Worm (Caenorhabditis elegans) whole organism, L1 larva: ENCODE results near the gene bath-7.

Experiments
- C04F5.9 ChIP-seq: sonication (generic microtip); optimal IDR thresholded peaks from 2 replicates; lab custom pipeline; 2016; ENCODE audit warnings: missing genetic modification characterization, missing compliant biosample characterization
- C16A3.4 ChIP-seq: fragments of 150-350 bp; optimal IDR thresholded peaks from 2 replicates; lab custom pipeline; 2014; ENCODE audit warnings: missing biosample characterization, missing genetic modification characterization
- aha-1 ChIP-seq: fragments of 150-350 bp; optimal IDR thresholded peaks from 2 replicates; lab custom pipeline; 2014; ENCODE audit warnings: missing biosample characterization, missing genetic modification characterization
- blmp-1 ChIP-seq: fragments of 150-350 bp; optimal IDR thresholded peaks from 2 replicates; lab custom pipeline; 2014; ENCODE audit warnings: missing biosample characterization, missing genetic modification characterization
- ceh-82 ChIP-seq, 3 experiments: fragments of 150-350 bp in 1 of 3; sonication (generic microtip) in 2 of 3; optimal IDR thresholded peaks; 2 replicates each; lab custom pipeline; 2014 to 2017; ENCODE audit warnings: missing biosample characterization in 3 of 3, missing genetic modification characterization in 3 of 3
- ceh-88 ChIP-seq: fragments of 200-800 bp; sonication (Bioruptor generic); IDR thresholded peaks from 2 replicates; pipeline ENCODE4 v1.3.6; 2022; ENCODE audit warnings: missing genetic modification characterization, missing compliant biosample characterization
- dpl-1 ChIP-seq, 3 experiments: fragments of 150-350 bp in 2 of 3; sonication (generic microtip) in 1 of 3; optimal IDR thresholded peaks; 2 replicates each; lab custom pipeline; 2014 to 2017; ENCODE audit warnings: missing biosample characterization in 3 of 3, missing genetic modification characterization in 3 of 3, missing genetic modification reagents in 3 of 3
- dsc-1 ChIP-seq: sonication (generic microtip); optimal IDR thresholded peaks from 2 replicates; lab custom pipeline; 2016; ENCODE audit warnings: mild to moderate bottlenecking, missing genetic modification characterization, missing compliant biosample characterization
- efl-1 ChIP-seq, 4 experiments: fragments of 150-350 bp; optimal IDR thresholded peaks in 3 of 4; peaks in 1 of 4; 1 replicate in 1 of 4; 2 replicates in 3 of 4; lab custom pipeline; 2014; ENCODE audit warnings: missing biosample characterization in 2 of 4, missing genetic modification characterization in 2 of 4, missing genetic modification reagents in 2 of 4
- egl-27 ChIP-seq, 2 experiments: fragments of 150-350 bp in 1 of 2; sonication (generic microtip); optimal IDR thresholded peaks; 3 replicates each; lab custom pipeline; 2017 to 2018; ENCODE audit warnings: missing biosample characterization in 2 of 2, missing genetic modification characterization in 2 of 2, missing genetic modification reagents in 2 of 2
- elt-2 ChIP-seq: sonication (generic microtip); optimal IDR thresholded peaks from 2 replicates; lab custom pipeline; 2016; ENCODE audit warnings: missing genetic modification characterization, mild to moderate bottlenecking, inconsistent platforms, missing compliant biosample characterization, missing genetic modification reagents
- fkh-8 ChIP-seq: sonication (generic microtip); optimal IDR thresholded peaks from 2 replicates; lab custom pipeline; 2016; ENCODE audit warnings: mild to moderate bottlenecking, missing genetic modification characterization, missing compliant biosample characterization
- fos-1 ChIP-seq: fragments of 150-350 bp; optimal IDR thresholded peaks from 2 replicates; lab custom pipeline; 2014; ENCODE audit warnings: missing biosample characterization, missing genetic modification characterization
- grh-1 ChIP-seq: fragments of 200-800 bp; sonication (Bioruptor generic); IDR thresholded peaks from 2 replicates; pipeline ENCODE4 v1.3.6; 2022; ENCODE audit warnings: missing genetic modification reagents, missing genetic modification characterization, missing compliant biosample characterization
- irx-1 ChIP-seq: sonication (generic microtip); optimal IDR thresholded peaks from 2 replicates; lab custom pipeline; 2016; ENCODE audit warnings: missing genetic modification characterization, missing compliant biosample characterization
- lin-14 ChIP-seq: fragments of 200-800 bp; sonication (Bioruptor generic); optimal IDR thresholded peaks from 2 replicates; lab custom pipeline; 2018; ENCODE audit warnings: mild to moderate bottlenecking, missing genetic modification characterization, moderate library complexity, missing compliant biosample characterization
- lin-35 ChIP-seq, 2 experiments: fragments of 150-350 bp; optimal IDR thresholded peaks; 2 replicates each; lab custom pipeline; 2014; ENCODE audit warnings: missing biosample characterization in 2 of 2, missing genetic modification characterization in 2 of 2, missing genetic modification reagents in 2 of 2
- lir-3 ChIP-seq: sonication (generic microtip); optimal IDR thresholded peaks from 2 replicates; lab custom pipeline; 2016; ENCODE audit warnings: mild to moderate bottlenecking, missing genetic modification characterization, moderate library complexity, missing compliant biosample characterization; ENCODE audit not compliant: poor library complexity
- lsy-2 ChIP-seq, 2 experiments: fragments of 150-350 bp; optimal IDR thresholded peaks; 2 replicates each; lab custom pipeline; 2014; ENCODE audit warnings: missing biosample characterization in 2 of 2, missing genetic modification characterization in 2 of 2
- mdl-1 ChIP-seq, 2 experiments: fragments of 150-350 bp; optimal IDR thresholded peaks; 2 replicates each; lab custom pipeline; 2014 to 2017; ENCODE audit warnings: missing biosample characterization in 2 of 2, missing genetic modification characterization in 2 of 2, inconsistent platforms in 1 of 2
- mep-1 ChIP-seq: fragments of 150-350 bp; optimal IDR thresholded peaks from 2 replicates; lab custom pipeline; 2014; ENCODE audit warnings: missing biosample characterization, missing genetic modification characterization
- nhr-11 ChIP-seq: fragments of 150-350 bp; optimal IDR thresholded peaks from 2 replicates; lab custom pipeline; 2014; ENCODE audit warnings: missing biosample characterization, missing genetic modification characterization
- nhr-20 ChIP-seq: sonication (generic microtip); optimal IDR thresholded peaks from 2 replicates; lab custom pipeline; 2016; ENCODE audit warnings: mild to moderate bottlenecking, missing genetic modification characterization, missing compliant biosample characterization
- nhr-71 ChIP-seq: sonication (generic microtip); optimal IDR thresholded peaks from 2 replicates; lab custom pipeline; 2016; ENCODE audit warnings: mild to moderate bottlenecking, missing genetic modification characterization, moderate library complexity, missing compliant biosample characterization
- nhr-77 ChIP-seq: fragments of 150-350 bp; optimal IDR thresholded peaks from 2 replicates; lab custom pipeline; 2014; ENCODE audit warnings: missing biosample characterization, missing genetic modification characterization
- nhr-85 ChIP-seq: sonication (generic microtip); peaks from one replicate; lab custom pipeline; 2016; ENCODE audit warnings: missing genetic modification characterization, inconsistent platforms, missing compliant biosample characterization
- nhr-90 ChIP-seq: sonication (generic microtip); optimal IDR thresholded peaks from 2 replicates; lab custom pipeline; 2016; ENCODE audit warnings: mild to moderate bottlenecking, missing genetic modification characterization, missing compliant biosample characterization; ENCODE audit not compliant: poor library complexity
- pax-3 ChIP-seq: fragments of 200-800 bp; sonication (Bioruptor generic); optimal IDR thresholded peaks from 2 replicates; lab custom pipeline; 2018; ENCODE audit warnings: mild to moderate bottlenecking, missing genetic modification characterization, moderate library complexity, missing compliant biosample characterization
- skn-1 ChIP-seq: fragments of 150-350 bp; optimal IDR thresholded peaks from 2 replicates; lab custom pipeline; 2014; ENCODE audit warnings: missing biosample characterization, missing genetic modification characterization
- snu-23 ChIP-seq: sonication (generic microtip); optimal IDR thresholded peaks from 2 replicates; lab custom pipeline; 2016; ENCODE audit warnings: missing genetic modification characterization, missing compliant biosample characterization
- tlp-1 ChIP-seq: fragments of 150-350 bp; optimal IDR thresholded peaks from 2 replicates; lab custom pipeline; 2014; ENCODE audit warnings: missing biosample characterization, missing genetic modification characterization
- unc-30 ChIP-seq: sonication (generic microtip); optimal IDR thresholded peaks from 2 replicates; lab custom pipeline; 2017; ENCODE audit warnings: missing biosample characterization, missing genetic modification characterization
- unc-86 ChIP-seq: sonication (generic microtip); optimal IDR thresholded peaks from 2 replicates; lab custom pipeline; 2016; ENCODE audit warnings: missing genetic modification characterization, missing compliant biosample characterization
- unc-98 ChIP-seq: fragments of 200-800 bp; sonication (Bioruptor generic); IDR thresholded peaks from 2 replicates; pipeline ENCODE4 v1.3.6; 2022; ENCODE audit warnings: missing genetic modification characterization, missing compliant biosample characterization
- xbp-1 ChIP-seq: sonication (generic microtip); optimal IDR thresholded peaks from 2 replicates; lab custom pipeline; 2016; ENCODE audit warnings: missing genetic modification characterization, missing compliant biosample characterization
- zag-1 ChIP-seq: fragments of 150-350 bp; optimal IDR thresholded peaks from 2 replicates; lab custom pipeline; 2014; ENCODE audit warnings: missing biosample characterization, missing genetic modification characterization

Gene bath-7

ce11 chrII:1945093-1945492 is 24.2 kb upstream of the bath-7 start, which contains the start of gene ZK250.14:
ZK250.14 (minus strand) TSS chrII:1945193.
- TF ChIP-seq unc-86 (no peak), dsc-1 (tag; lab: Kevin White, UChicago) (no peak), snu-23 (GFP tag; lab: Kevin White, UChicago) (no peak), unc-98 (GFP tag; lab: Robert Waterston, UW) (no peak), nhr-20 (tag; lab: Kevin White, UChicago) (no peak), irx-1 (tag; lab: Kevin White, UChicago) (no peak), nhr-71 (tag; lab: Kevin White, UChicago) (no peak), nhr-11 (tag; lab: Kevin White, UChicago) (no peak), zag-1 (tag; lab: Kevin White, UChicago) (no peak), lir-3 (tag; lab: Kevin White, UChicago) (no peak), ceh-88 (GFP tag; lab: Robert Waterston, UW) (no peak), unc-30 (tag; lab: Kevin White, UChicago) (no peak), nhr-77 (tag; lab: Kevin White, UChicago) (no peak), aha-1 (tag; lab: Kevin White, UChicago) (no peak), pax-3 (tag; lab: Kevin White, UChicago) (no peak)

- TF ChIP-seq C04F5.9 (tag; lab: Kevin White, UChicago) (no peak), elt-2 (peak; percentile 36)
Measured at ce11 chrII:1939652-1940051, 18.7 kb upstream of the bath-7 start, which contains the start of gene ZK250.13. ZK250.13 (minus strand) TSS chrII:1939752.

DNA sequence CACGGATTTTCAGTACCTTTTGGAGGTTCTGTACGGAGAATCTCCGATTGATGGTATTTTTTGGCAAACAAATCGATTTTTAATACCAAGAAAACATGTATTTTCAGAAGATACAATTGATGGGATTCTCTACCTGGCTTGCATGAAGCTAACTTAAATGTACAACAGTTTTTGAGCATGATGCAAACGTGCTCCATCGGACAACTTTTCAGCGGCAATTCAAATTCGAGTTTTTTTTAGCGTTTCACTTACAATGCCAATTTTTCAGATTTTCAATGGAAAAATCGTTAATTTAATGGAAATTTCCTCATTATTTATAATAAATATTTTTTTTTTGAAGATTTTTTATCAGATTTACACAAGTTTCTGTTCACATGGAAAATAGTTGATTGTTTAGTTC is 7.7 kb upstream of the bath-7 start:
- TF ChIP-seq efl-1 (optimal IDR thresholded peaks at IDR 0.05; lab: Kevin White, UChicago) (peak in 1 of 2 experiments; percentile 52), efl-1 (GFP tag; optimal IDR thresholded peaks at IDR 0.05 in 1 of 2; lab: Kevin White, UChicago) (peak; percentile 60 to 94), nhr-77 (tag; lab: Kevin White, UChicago) (no peak), skn-1 (tag; lab: Kevin White, UChicago) (no peak), grh-1 (GFP tag; lab: Robert Waterston, UW) (no peak), ceh-82 (tag; optimal IDR thresholded peaks at IDR 0.05; lab: Kevin White, UChicago) (no peak), nhr-85 (tag; lab: Kevin White, UChicago) (no peak), lsy-2 (tag; optimal IDR thresholded peaks at IDR 0.05; lab: Kevin White, UChicago) (no peak), nhr-90 (tag; lab: Kevin White, UChicago) (no peak), dpl-1 (GFP tag; optimal IDR thresholded peaks at IDR 0.05; lab: Kevin White, UChicago) (peak; percentile 20 to 54 (median 53)), egl-27 (tag; optimal IDR thresholded peaks at IDR 0.05; lab: Kevin White, UChicago) (no peak), unc-86 (no peak), unc-98 (GFP tag; lab: Robert Waterston, UW) (no peak), lin-35 (GFP tag; optimal IDR thresholded peaks at IDR 0.05; lab: Kevin White, UChicago) (peak; percentile 5 to 56)

DNA sequence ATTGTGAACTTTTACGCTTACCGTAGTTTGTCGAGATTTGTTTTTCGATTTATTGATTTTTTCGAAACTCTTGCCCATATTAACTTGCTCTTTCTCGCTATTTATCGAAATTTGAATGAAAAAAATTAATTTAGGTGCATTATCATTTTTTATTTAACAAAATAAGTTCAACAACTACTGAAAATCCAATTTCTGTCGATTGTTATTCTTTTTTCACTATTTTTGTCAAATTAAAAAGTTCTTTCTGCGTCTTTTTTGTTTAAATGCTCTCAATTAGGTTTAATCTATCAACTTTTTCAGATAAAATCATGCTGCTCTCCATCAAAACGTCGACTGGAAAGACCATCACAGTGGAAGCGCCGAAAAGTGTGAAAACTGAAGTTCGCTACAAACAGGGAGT is 5.2 kb upstream of the bath-7 start, which contains the start of gene F52C6.2:
Gene F52C6.2 (plus strand): TSS at position 301 of the 400 bp plus-strand sequence.
- TF ChIP-seq pax-3 (tag; lab: Kevin White, UChicago) (no peak), mep-1 (tag; lab: Kevin White, UChicago) (no peak), xbp-1 (tag; lab: Kevin White, UChicago) (no peak), blmp-1 (tag; lab: Kevin White, UChicago) (no peak), C16A3.4 (tag; lab: Kevin White, UChicago) (no peak), mdl-1 (tag; optimal IDR thresholded peaks at IDR 0.05; lab: Kevin White, UChicago) (no peak), lin-14 (GFP tag; lab: Kevin White, UChicago) (no peak), unc-86 (no peak), fos-1 (no peak), fkh-8 (tag; lab: Kevin White, UChicago) (no peak), tlp-1 (tag; lab: Kevin White, UChicago) (no peak)
